Fruit fly (Drosophila melanogaster) whole organism, embryonic: Measurements from ENCODE around the gene CG44303.
A peak's percentile ranks its signal among the peaks of the same experiment; 100 is the strongest.

Source experiments
- CG10209 ChIP-seq: fragments of 200-800 bp; sonication (Bioruptor generic); optimal IDR thresholded peaks from 3 replicates; lab custom pipeline; 2017; ENCODE audit warnings: missing biosample characterization, mild to moderate bottlenecking, missing genetic modification characterization, missing genetic modification reagents
- CG10979 ChIP-seq: fragments of 200-800 bp; sonication (Bioruptor generic); optimal IDR thresholded peaks from 2 replicates; lab custom pipeline; 2018; ENCODE audit warnings: missing biosample characterization, mild to moderate bottlenecking, missing genetic modification characterization, moderate library complexity
- CG11398 ChIP-seq: fragments of 200-800 bp; sonication (Bioruptor generic); optimal IDR thresholded peaks from 2 replicates; lab custom pipeline; 2016; ENCODE audit warnings: missing biosample characterization, missing genetic modification characterization
- CG11723 ChIP-seq: fragments of 200-800 bp; sonication (Bioruptor generic); optimal IDR thresholded peaks from 2 replicates; lab custom pipeline; 2017; ENCODE audit warnings: missing biosample characterization, mild to moderate bottlenecking, missing genetic modification characterization
- CG12391 ChIP-seq: fragments of 200-800 bp; sonication (Bioruptor generic); optimal IDR thresholded peaks from 3 replicates; lab custom pipeline; 2018; ENCODE audit warnings: missing biosample characterization, mild to moderate bottlenecking, missing genetic modification characterization, moderate library complexity
- CG13296 ChIP-seq: fragments of 200-800 bp; sonication (Bioruptor generic); optimal IDR thresholded peaks from 3 replicates; lab custom pipeline; 2018; ENCODE audit warnings: missing biosample characterization, mild to moderate bottlenecking, missing genetic modification characterization
- CG14441 ChIP-seq: fragments of 200-800 bp; sonication (Bioruptor generic); IDR thresholded peaks from 2 replicates; pipeline ENCODE4 v1.3.6; 2022; ENCODE audit warnings: missing biosample characterization, missing genetic modification characterization
- CG1602 ChIP-seq: fragments of 200-800 bp; sonication (Bioruptor generic); optimal IDR thresholded peaks from 3 replicates; lab custom pipeline; 2016; ENCODE audit warnings: missing biosample characterization, missing genetic modification characterization
- CG16815 ChIP-seq: fragments of 200-800 bp; sonication (Bioruptor generic); optimal IDR thresholded peaks from 3 replicates; lab custom pipeline; 2017; ENCODE audit warnings: missing biosample characterization, mild to moderate bottlenecking, missing genetic modification characterization
- CG18599 ChIP-seq: fragments of 200-800 bp; sonication (Bioruptor generic); optimal IDR thresholded peaks from 3 replicates; lab custom pipeline; 2017; ENCODE audit warnings: missing biosample characterization, missing genetic modification characterization, mild to moderate bottlenecking, moderate library complexity, missing genetic modification reagents
- CG32532 ChIP-seq: fragments of 200-800 bp; sonication (Bioruptor generic); IDR thresholded peaks from 2 replicates; pipeline ENCODE4 v1.3.6; 2022; ENCODE audit warnings: missing biosample characterization, missing genetic modification characterization
- CG4360 ChIP-seq: fragments of 200-800 bp; sonication (Bioruptor generic); IDR thresholded peaks from 2 replicates; pipeline ENCODE4 v1.3.6; 2022; ENCODE audit warnings: missing biosample characterization, missing genetic modification characterization
- CG5245 ChIP-seq: fragments of 200-800 bp; sonication (Bioruptor generic); optimal IDR thresholded peaks from 3 replicates; lab custom pipeline; 2016; ENCODE audit warnings: missing biosample characterization, missing genetic modification characterization
- CG6272 ChIP-seq: fragments of 200-800 bp; sonication (Bioruptor generic); IDR thresholded peaks from 2 replicates; pipeline ENCODE4 v1.3.6; 2022; ENCODE audit warnings: missing biosample characterization, missing genetic modification characterization
- CG6689 ChIP-seq: fragments of 200-800 bp; sonication (Bioruptor generic); IDR thresholded peaks from 2 replicates; pipeline ENCODE4 v1.3.6; 2022; ENCODE audit warnings: missing biosample characterization, missing genetic modification characterization
- CG7786 ChIP-seq: fragments of 200-800 bp; sonication (Bioruptor generic); optimal IDR thresholded peaks from 2 replicates; lab custom pipeline; 2016; ENCODE audit warnings: missing biosample characterization, missing genetic modification characterization
- CG8281 ChIP-seq: fragments of 200-800 bp; sonication (Bioruptor generic); optimal IDR thresholded peaks from 2 replicates; lab custom pipeline; 2018; ENCODE audit warnings: missing biosample characterization, mild to moderate bottlenecking, missing genetic modification characterization, moderate library complexity
- CG8290 ChIP-seq, 3 experiments: fragments of 200-800 bp; sonication (Bioruptor generic); optimal IDR thresholded peaks; 2 replicates each; lab custom pipeline; 2016 to 2019; ENCODE audit warnings: missing biosample characterization in 3 of 3, missing genetic modification characterization in 3 of 3, mild to moderate bottlenecking in 2 of 3, moderate library complexity in 1 of 3
- CG9932 ChIP-seq: fragments of 200-800 bp; sonication (Bioruptor generic); IDR thresholded peaks from 2 replicates; pipeline ENCODE4 v1.3.6; 2022; ENCODE audit warnings: missing biosample characterization, missing genetic modification characterization
- H15 ChIP-seq: fragments of 200-800 bp; sonication (Bioruptor generic); IDR thresholded peaks from 3 replicates; pipeline ENCODE4 v1.3.6; 2022; ENCODE audit warnings: missing biosample characterization, missing genetic modification characterization
- Hand ChIP-seq: fragments of 200-800 bp; sonication (Bioruptor generic); optimal IDR thresholded peaks from 2 replicates; lab custom pipeline; 2017; ENCODE audit warnings: mild to moderate bottlenecking, missing biosample characterization, missing genetic modification reagents, missing genetic modification characterization
- Kr ChIP-seq: fragments of 200-800 bp; sonication (Bioruptor generic); optimal IDR thresholded peaks from 2 replicates; lab custom pipeline; 2017; ENCODE audit warnings: missing biosample characterization, mild to moderate bottlenecking, missing genetic modification characterization
- Lpt ChIP-seq: fragments of >200 bp; optimal IDR thresholded peaks from 2 replicates; lab custom pipeline; 2018; ENCODE audit warnings: missing biosample characterization, missing genetic modification characterization
- Max ChIP-seq: fragments of 200-800 bp; sonication (Bioruptor generic); optimal IDR thresholded peaks from 2 replicates; lab custom pipeline; 2016; ENCODE audit warnings: missing biosample characterization, mild to moderate bottlenecking, missing genetic modification characterization
- Mrtf ChIP-seq: fragments of 200-800 bp; sonication (Bioruptor generic); IDR thresholded peaks from 3 replicates; pipeline ENCODE4 v1.3.6; 2022; ENCODE audit warnings: missing biosample characterization, missing genetic modification characterization
- NFAT ChIP-seq: fragments of 200-800 bp; sonication (Bioruptor generic); IDR thresholded peaks from 2 replicates; pipeline ENCODE4 v1.3.6; 2022; ENCODE audit warnings: missing biosample characterization, missing genetic modification characterization
- Nf-YB ChIP-seq: fragments of 200-800 bp; sonication (Bioruptor generic); optimal IDR thresholded peaks from 3 replicates; lab custom pipeline; 2019; ENCODE audit warnings: missing biosample characterization, mild to moderate bottlenecking, missing genetic modification characterization, moderate library complexity
- Oli ChIP-seq: fragments of 200-800 bp; sonication (Bioruptor generic); optimal IDR thresholded peaks from 2 replicates; lab custom pipeline; 2018; ENCODE audit warnings: missing biosample characterization, mild to moderate bottlenecking, missing genetic modification characterization, moderate library complexity
- TFAM ChIP-seq: fragments of 200-800 bp; sonication (Bioruptor generic); optimal IDR thresholded peaks from 2 replicates; lab custom pipeline; 2017; ENCODE audit warnings: missing biosample characterization, missing genetic modification characterization, inconsistent platforms
- Tbp ChIP-seq: fragments of >200 bp; optimal IDR thresholded peaks from 2 replicates; lab custom pipeline; 2018; ENCODE audit warnings: missing biosample characterization, missing genetic modification characterization
- ase ChIP-seq: fragments of 200-800 bp; sonication (Bioruptor generic); IDR thresholded peaks from 3 replicates; pipeline ENCODE4 v1.3.6; 2022; ENCODE audit warnings: missing biosample characterization, missing genetic modification characterization
- bigmax ChIP-seq: fragments of 200-800 bp; sonication (Bioruptor generic); optimal IDR thresholded peaks from 2 replicates; lab custom pipeline; 2018; ENCODE audit warnings: missing biosample characterization, mild to moderate bottlenecking, missing genetic modification characterization
- cad ChIP-seq: fragments of >200 bp; optimal IDR thresholded peaks from 2 replicates; lab custom pipeline; 2017; ENCODE audit warnings: missing biosample characterization, missing genetic modification characterization
- cas ChIP-seq: fragments of 200-800 bp; sonication (Bioruptor generic); IDR thresholded peaks from 2 replicates; pipeline ENCODE4 v1.3.6; 2022; ENCODE audit warnings: missing biosample characterization, missing genetic modification characterization
- disco-r ChIP-seq: fragments of 200-800 bp; sonication (Bioruptor generic); optimal IDR thresholded peaks from 2 replicates; lab custom pipeline; 2016; ENCODE audit warnings: missing biosample characterization, missing genetic modification characterization
- gcm ChIP-seq: fragments of 200-800 bp; sonication (Bioruptor generic); optimal IDR thresholded peaks from 2 replicates; lab custom pipeline; 2019; ENCODE audit warnings: missing biosample characterization, mild to moderate bottlenecking, missing genetic modification characterization, moderate library complexity
- gem ChIP-seq: fragments of 200-800 bp; sonication (Bioruptor generic); optimal IDR thresholded peaks from 2 replicates; lab custom pipeline; 2019; ENCODE audit warnings: missing biosample characterization, mild to moderate bottlenecking, missing genetic modification characterization, moderate library complexity
- ken ChIP-seq: fragments of 200-800 bp; sonication (Bioruptor generic); IDR thresholded peaks from 3 replicates; pipeline ENCODE4 v1.3.6; 2022; ENCODE audit warnings: missing biosample characterization, missing genetic modification characterization
- knrl ChIP-seq: fragments of 200-800 bp; sonication (Bioruptor generic); IDR thresholded peaks from 3 replicates; pipeline ENCODE4 v1.3.6; 2022; ENCODE audit warnings: missing biosample characterization, missing genetic modification characterization; ENCODE audit not compliant: partially characterized antibody
- lov ChIP-seq, 2 experiments: fragments of 200-800 bp in 1 of 2; fragments of >200 bp in 1 of 2; sonication (Bioruptor generic) in 1 of 2; IDR thresholded peaks in 1 of 2; optimal IDR thresholded peaks in 1 of 2; 2 replicates in 1 of 2; 3 replicates in 1 of 2; pipeline versions ENCODE4 v1.3.6 to Lab custom; 2017 to 2022; ENCODE audit warnings: missing biosample characterization in 1 of 2, missing genetic modification characterization in 1 of 2
- mirr ChIP-seq: fragments of 200-800 bp; sonication (Bioruptor generic); optimal IDR thresholded peaks from 3 replicates; lab custom pipeline; 2018; ENCODE audit warnings: missing biosample characterization, mild to moderate bottlenecking, missing genetic modification characterization
- peb ChIP-seq: fragments of 200-800 bp; sonication (Bioruptor generic); IDR thresholded peaks from 2 replicates; pipeline ENCODE4 v1.3.6; 2022; ENCODE audit warnings: missing biosample characterization, missing genetic modification characterization
- pfk ChIP-seq: fragments of 200-800 bp; sonication (Bioruptor generic); optimal IDR thresholded peaks from 2 replicates; lab custom pipeline; 2018; ENCODE audit warnings: missing biosample characterization, mild to moderate bottlenecking, missing genetic modification characterization, moderate library complexity
- prd ChIP-seq, 3 experiments: fragments of >200 bp in 2 of 3; fragments of 200-800 bp in 1 of 3; sonication (Bioruptor generic) in 1 of 3; optimal IDR thresholded peaks in 2 of 3; IDR thresholded peaks in 1 of 3; 2 replicates in 2 of 3; 3 replicates in 1 of 3; pipeline versions ENCODE4 v1.3.6 to Lab custom; 2017 to 2022; ENCODE audit warnings: missing biosample characterization in 1 of 3, missing genetic modification characterization in 1 of 3
- pzg ChIP-seq: fragments of 200-800 bp; sonication (Bioruptor generic); optimal IDR thresholded peaks from 3 replicates; lab custom pipeline; 2018; ENCODE audit warnings: missing biosample characterization, mild to moderate bottlenecking, missing genetic modification characterization, moderate library complexity
- sima ChIP-seq: fragments of 200-800 bp; sonication (Bioruptor generic); optimal IDR thresholded peaks from 2 replicates; lab custom pipeline; 2016; ENCODE audit warnings: missing biosample characterization, missing genetic modification characterization
- ssp ChIP-seq: fragments of 200-800 bp; sonication (Bioruptor generic); IDR thresholded peaks from 2 replicates; pipeline ENCODE4 v1.3.6; 2022; ENCODE audit warnings: missing biosample characterization, missing genetic modification characterization
- wdn ChIP-seq: fragments of 200-800 bp; sonication (Bioruptor generic); IDR thresholded peaks from 2 replicates; pipeline ENCODE4 v1.3.6; 2022; ENCODE audit warnings: missing biosample characterization, missing genetic modification characterization
- z ChIP-seq: fragments of 200-800 bp; sonication (Bioruptor generic); IDR thresholded peaks from 3 replicates; pipeline ENCODE4 v1.3.6; 2022; ENCODE audit warnings: missing biosample characterization, missing genetic modification characterization

CG44303 gene

dm6 chrX:6699255-6699885, 12.2 kb upstream of the CG44303 start, which contains the start of gene CG14441 (continued):
- TF ChIP-seq CG14441 (GFP tag; lab: Robert Waterston, UW) (peak; percentile 49; the same call in 1 of the 2 replicates), cad (GFP tag; lab: Kevin White, UChicago) (no peak), CG4360 (GFP tag; lab: Robert Waterston, UW) (no peak), CG13296 (GFP tag; lab: Kevin White, UChicago) (peak; percentile 78), CG6272 (GFP tag; lab: Robert Waterston, UW) (no peak; the same call in 1 of the 2 replicates), z (no peak), CG8281 (tag; lab: Kevin White, UChicago) (peak; percentile 97), wdn (GFP tag; lab: Robert Waterston, UW) (no peak), Mrtf (GFP tag; lab: Robert Waterston, UW) (no peak), CG10979 (tag; lab: Kevin White, UChicago) (peak; percentile 42), ase (GFP tag; lab: Robert Waterston, UW) (0 out of 3 replicates have a peak, but pooled peaks have one; percentile 21), gem (peak; percentile 44), pzg (peak; percentile 10), Max (peak; percentile 43), CG7786 (GFP tag; lab: Kevin White, UChicago) (peak; percentile 30), NFAT (GFP tag; lab: Robert Waterston, UW) (peak; percentile 19; the same call in 1 of the 2 replicates), prd (optimal IDR thresholded peaks at IDR 0.05; lab: Kevin White, UChicago) (no peak), prd (GFP tag; IDR thresholded peaks at IDR 0.05; lab: Robert Waterston, UW) (no peak), knrl (GFP tag; lab: Robert Waterston, UW) (peak; percentile 95), pfk (peak; percentile 65), CG5245 (GFP tag; lab: Kevin White, UChicago) (no peak), CG9932 (peak; percentile 43), CG32532 (GFP tag; lab: Robert Waterston, UW) (peak; percentile 63), Tbp (no peak), ssp (no peak), sima (GFP tag; lab: Kevin White, UChicago) (no peak), Kr (GFP tag; lab: Kevin White, UChicago) (no peak), CG11398 (GFP tag; lab: Kevin White, UChicago) (peak; percentile 56), disco-r (peak; percentile 52), gcm (GFP tag; lab: Kevin White, UChicago) (peak; percentile 25), CG8290 (GFP tag; optimal IDR thresholded peaks at IDR 0.05; lab: Kevin White, UChicago) (no peak), CG8290 (tag; optimal IDR thresholded peaks at IDR 0.05; lab: Kevin White, UChicago) (peak; percentile 1 to 55), Lpt (GFP tag; lab: Kevin White, UChicago) (no peak), ken (GFP tag; lab: Robert Waterston, UW) (no peak), Nf-YB (GFP tag; lab: Kevin White, UChicago) (peak; percentile 32), mirr (GFP tag; lab: Kevin White, UChicago) (peak; percentile 52), H15 (GFP tag; lab: Robert Waterston, UW) (no peak), CG10209 (peak; percentile 21), CG12391 (tag; lab: Kevin White, UChicago) (peak; percentile 46), CG18599 (GFP tag; lab: Kevin White, UChicago) (peak; percentile 79), lov (optimal IDR thresholded peaks at IDR 0.05; lab: Kevin White, UChicago) (no peak), lov (GFP tag; IDR thresholded peaks at IDR 0.05; lab: Robert Waterston, UW) (no peak), CG1602 (GFP tag; lab: Kevin White, UChicago) (no peak), TFAM (GFP tag; lab: Kevin White, UChicago) (no peak), cas (GFP tag; lab: Robert Waterston, UW) (no peak), CG6689 (GFP tag; lab: Robert Waterston, UW) (no peak), peb (GFP tag; lab: Robert Waterston, UW) (no peak), CG11723 (GFP tag; lab: Kevin White, UChicago) (no peak), Oli (no peak), bigmax (GFP tag; lab: Kevin White, UChicago) (no peak), Hand (GFP tag; lab: Kevin White, UChicago) (peak; percentile 63), CG16815 (GFP tag; lab: Kevin White, UChicago) (no peak)
